Worm (Caenorhabditis elegans) whole organism, late embryonic: ENCODE results near the gene F22E12.3.

Experiments
- C38D4.7 ChIP-seq: fragments of 200-800 bp; sonication (Bioruptor generic); optimal IDR thresholded peaks from 2 replicates; lab custom pipeline; 2018; ENCODE audit warnings: mild to moderate bottlenecking, missing genetic modification characterization, moderate library complexity, missing compliant biosample characterization
- K02D7.2 ChIP-seq: sonication (generic microtip); optimal IDR thresholded peaks from 2 replicates; lab custom pipeline; 2017; ENCODE audit warnings: mild to moderate bottlenecking, missing genetic modification characterization, missing compliant biosample characterization
- ceh-9 ChIP-seq: sonication (generic microtip); optimal IDR thresholded peaks from 2 replicates; lab custom pipeline; 2016; ENCODE audit warnings: mild to moderate bottlenecking, missing genetic modification characterization, inconsistent platforms, missing compliant biosample characterization
- fkh-6 ChIP-seq: sonication (generic microtip); optimal IDR thresholded peaks from 2 replicates; lab custom pipeline; 2016; ENCODE audit warnings: missing genetic modification characterization, missing compliant biosample characterization
- nhr-11 ChIP-seq: fragments of 150-350 bp; optimal IDR thresholded peaks from 2 replicates; lab custom pipeline; 2014; ENCODE audit warnings: missing biosample characterization, missing genetic modification characterization
- pag-3 ChIP-seq: sonication (generic microtip); optimal IDR thresholded peaks from 2 replicates; lab custom pipeline; 2016; ENCODE audit warnings: missing compliant biosample characterization, missing genetic modification characterization, borderline replicate concordance
- pha-2 ChIP-seq: sonication (generic microtip); optimal IDR thresholded peaks from 2 replicates; lab custom pipeline; 2017; ENCODE audit warnings: mild to moderate bottlenecking, missing genetic modification characterization, missing compliant biosample characterization
- pha-4 ChIP-seq: fragments of 150-350 bp; optimal IDR thresholded peaks from 2 replicates; lab custom pipeline; 2018; ENCODE audit warnings: missing biosample characterization, missing genetic modification reagents, missing genetic modification characterization
- pros-1 ChIP-seq: fragments of 150-350 bp; optimal IDR thresholded peaks from 2 replicates; lab custom pipeline; 2014; ENCODE audit warnings: missing biosample characterization, missing genetic modification reagents, missing genetic modification characterization
- sox-4 ChIP-seq: sonication (generic microtip); optimal IDR thresholded peaks from 2 replicates; lab custom pipeline; 2017; ENCODE audit warnings: mild to moderate bottlenecking, missing genetic modification characterization, inconsistent platforms, missing compliant biosample characterization
- unc-42 ChIP-seq: sonication (generic microtip); optimal IDR thresholded peaks from 2 replicates; lab custom pipeline; 2016; ENCODE audit warnings: missing genotype, missing genetic modification characterization, missing compliant biosample characterization
- unc-86 ChIP-seq: sonication (generic microtip); optimal IDR thresholded peaks from 2 replicates; lab custom pipeline; 2016; ENCODE audit warnings: missing genetic modification characterization, missing compliant biosample characterization

Gene F22E12.3

DNA sequence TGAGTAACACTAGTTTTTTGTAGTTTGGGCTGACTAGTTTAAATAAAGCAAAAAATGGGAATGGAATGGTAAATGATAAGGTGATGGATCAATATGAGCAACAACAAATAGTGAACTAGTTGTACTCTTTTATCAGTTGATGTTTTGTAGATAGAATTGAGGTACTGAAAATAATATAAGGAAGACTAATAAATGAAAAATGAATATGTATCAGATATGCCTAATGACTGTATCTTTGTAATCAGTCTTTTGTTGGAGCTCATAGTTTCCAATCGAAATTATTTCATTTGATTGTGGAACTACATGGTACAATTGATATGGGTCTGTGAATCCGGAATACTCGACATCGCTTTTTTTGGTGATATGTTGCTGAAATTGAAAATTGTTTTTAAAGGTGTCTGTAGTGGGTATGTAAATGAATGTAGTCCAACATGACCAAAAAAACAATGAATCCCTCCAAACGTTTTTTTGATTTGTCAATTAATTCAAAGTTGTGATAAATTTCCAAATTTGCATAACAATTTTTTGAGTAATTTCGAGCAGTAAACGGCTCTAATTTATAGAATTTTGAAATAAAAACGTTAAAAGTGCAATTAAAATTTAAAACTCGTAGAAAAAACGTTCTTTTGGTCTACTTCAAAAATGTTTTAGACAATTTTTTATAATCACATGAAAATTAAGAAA is 53.0 kb downstream of the F22E12.3 start, which contains the start of gene F15H10.12:
Gene F15H10.12 (minus strand): TSS at position 51 of the 684 bp plus-strand sequence.
- no peak for TF ChIP-seq unc-42 (tag; lab: Kevin White, UChicago)
- TF ChIP-seq unc-86 (tag; lab: Kevin White, UChicago) = no peak
- no peak for TF ChIP-seq pag-3 (tag; lab: Kevin White, UChicago)
- no peak for TF ChIP-seq C38D4.7
- TF ChIP-seq fkh-6 = no peak
- no peak for TF ChIP-seq pha-2
- no peak for TF ChIP-seq pha-4 (tag; lab: Kevin White, UChicago)
- TF ChIP-seq pros-1 = no peak
- TF ChIP-seq ceh-9 = no peak
- no peak for TF ChIP-seq K02D7.2 (tag; lab: Kevin White, UChicago)
- no peak for TF ChIP-seq sox-4 (tag; lab: Kevin White, UChicago)
- TF ChIP-seq nhr-11 (tag; lab: Kevin White, UChicago) = no peak
- TF ChIP-seq, all 69 proteins: peak for 0
